Fruit fly (Drosophila melanogaster) whole organism, embryonic: ENCODE results near the gene hop.
A peak's percentile ranks its signal among the peaks of the same experiment; 100 is the strongest.

Experiments used
- ATbp ChIP-seq: fragments of 200-800 bp; sonication (Bioruptor generic); optimal IDR thresholded peaks from 2 replicates; lab custom pipeline; 2017; ENCODE audit warnings: missing biosample characterization, mild to moderate bottlenecking, missing genetic modification characterization, missing genetic modification reagents
- Aef1 ChIP-seq: fragments of 200-800 bp; sonication (Bioruptor generic); IDR thresholded peaks from 3 replicates; pipeline ENCODE4 v1.3.6; 2022; ENCODE audit warnings: missing biosample characterization, missing genetic modification characterization
- Asciz ChIP-seq: fragments of 200-800 bp; sonication (Bioruptor generic); optimal IDR thresholded peaks from 2 replicates; lab custom pipeline; 2017; ENCODE audit warnings: missing biosample characterization, mild to moderate bottlenecking, missing genetic modification characterization, missing genetic modification reagents
- Awh ChIP-seq: fragments of 200-800 bp; sonication (Bioruptor generic); IDR thresholded peaks from 2 replicates; pipeline ENCODE4, ENCODE4 v1.3.6; 2022; ENCODE audit warnings: missing biosample characterization, missing genetic modification characterization
- Bteb2 ChIP-seq: fragments of 200-800 bp; sonication (Bioruptor generic); optimal IDR thresholded peaks from 2 replicates; lab custom pipeline; 2016; ENCODE audit warnings: missing biosample characterization, missing genetic modification characterization
- C15 ChIP-seq: fragments of 200-800 bp; sonication (Bioruptor generic); IDR thresholded peaks from 3 replicates; pipeline ENCODE4 v1.3.6; 2022; ENCODE audit warnings: missing biosample characterization, missing genetic modification characterization
- CG11696 ChIP-seq: fragments of 200-800 bp; sonication (Bioruptor generic); IDR thresholded peaks from 2 replicates; pipeline ENCODE4 v1.3.6; 2022; ENCODE audit warnings: missing biosample characterization, missing genetic modification characterization
- CG12391 ChIP-seq: fragments of 200-800 bp; sonication (Bioruptor generic); optimal IDR thresholded peaks from 3 replicates; lab custom pipeline; 2018; ENCODE audit warnings: missing biosample characterization, mild to moderate bottlenecking, missing genetic modification characterization, moderate library complexity
- CG13424 ChIP-seq: fragments of 200-800 bp; sonication (Bioruptor generic); optimal IDR thresholded peaks from 2 replicates; lab custom pipeline; 2019; ENCODE audit warnings: missing biosample characterization, mild to moderate bottlenecking, missing genetic modification characterization, moderate library complexity
- CG13624 ChIP-seq: fragments of 200-800 bp; sonication (Bioruptor generic); optimal IDR thresholded peaks from 2 replicates; lab custom pipeline; 2016; ENCODE audit warnings: missing biosample characterization, missing genetic modification characterization
- CG15601 ChIP-seq: fragments of 200-800 bp; sonication (Bioruptor generic); optimal IDR thresholded peaks from 3 replicates; lab custom pipeline; 2019; ENCODE audit warnings: missing biosample characterization, mild to moderate bottlenecking, missing genetic modification characterization, moderate library complexity
- CG1647 ChIP-seq: fragments of 200-800 bp; sonication (Bioruptor generic); optimal IDR thresholded peaks from 3 replicates; lab custom pipeline; 2016; ENCODE audit warnings: missing biosample characterization, missing genetic modification characterization
- CG17186 ChIP-seq: fragments of 200-800 bp; sonication (Bioruptor generic); optimal IDR thresholded peaks from 3 replicates; lab custom pipeline; 2017; ENCODE audit warnings: missing biosample characterization, missing genetic modification reagents, missing genetic modification characterization
- CG17328 ChIP-seq: fragments of 200-800 bp; sonication (Bioruptor generic); IDR thresholded peaks from 2 replicates; pipeline ENCODE4 v1.3.6; 2022; ENCODE audit warnings: missing biosample characterization, missing genetic modification characterization
- CG2199 ChIP-seq: fragments of 200-800 bp; sonication (Bioruptor generic); IDR thresholded peaks from 3 replicates; pipeline ENCODE4 v1.3.6; 2022; ENCODE audit warnings: missing biosample characterization, missing genetic modification characterization
- CG3726 ChIP-seq: fragments of 200-800 bp; sonication (Bioruptor generic); IDR thresholded peaks from 3 replicates; pipeline ENCODE4, ENCODE4 v1.3.6; 2022; ENCODE audit warnings: missing biosample characterization, missing genetic modification characterization
- CG6254 ChIP-seq: fragments of 200-800 bp; sonication (Bioruptor generic); optimal IDR thresholded peaks from 3 replicates; lab custom pipeline; 2017; ENCODE audit warnings: mild to moderate bottlenecking, missing biosample characterization, missing genetic modification reagents, missing genetic modification characterization
- CG7357 ChIP-seq: fragments of 200-800 bp; sonication (Bioruptor generic); IDR thresholded peaks from 3 replicates; pipeline ENCODE4 v1.3.6; 2022; ENCODE audit warnings: missing biosample characterization, missing genetic modification characterization
- CG7839 ChIP-seq: fragments of 200-800 bp; sonication (Bioruptor generic); optimal IDR thresholded peaks from 3 replicates; lab custom pipeline; 2018; ENCODE audit warnings: missing biosample characterization, mild to moderate bottlenecking, missing genetic modification characterization, moderate library complexity
- CG8359 ChIP-seq: fragments of 200-800 bp; sonication (Bioruptor generic); optimal IDR thresholded peaks from 2 replicates; lab custom pipeline; 2017; ENCODE audit warnings: missing biosample characterization, mild to moderate bottlenecking, missing genetic modification characterization, borderline replicate concordance
- CG8478 ChIP-seq: fragments of >200 bp; optimal IDR thresholded peaks from 2 replicates; lab custom pipeline; 2018
- CG9817 ChIP-seq: fragments of 200-800 bp; sonication (Bioruptor generic); optimal IDR thresholded peaks from 2 replicates; lab custom pipeline; 2018; ENCODE audit warnings: missing biosample characterization, mild to moderate bottlenecking, missing genetic modification characterization, moderate library complexity
- CTCF ChIP-seq: fragments of 200-800 bp; sonication (Bioruptor generic); optimal IDR thresholded peaks from 2 replicates; lab custom pipeline; 2017; ENCODE audit warnings: missing biosample characterization, mild to moderate bottlenecking, missing genetic modification characterization, moderate library complexity
- Fer3 ChIP-seq: fragments of 200-800 bp; sonication (Bioruptor generic); optimal IDR thresholded peaks from 2 replicates; lab custom pipeline; 2018; ENCODE audit warnings: missing biosample characterization, mild to moderate bottlenecking, missing genetic modification characterization, moderate library complexity
- Gug ChIP-seq: fragments of 200-800 bp; sonication (Bioruptor generic); IDR thresholded peaks from 4 replicates; pipeline ENCODE4 v1.3.6; 2022; ENCODE audit warnings: missing biosample characterization, missing genetic modification characterization
- Hr3 ChIP-seq: fragments of 200-800 bp; sonication (Bioruptor generic); optimal IDR thresholded peaks from 3 replicates; lab custom pipeline; 2016; ENCODE audit warnings: missing biosample characterization, missing genetic modification characterization
- Nf-YA ChIP-seq: fragments of 200-800 bp; sonication (Bioruptor generic); IDR thresholded peaks from 2 replicates; pipeline ENCODE4 v1.3.6; 2022; ENCODE audit warnings: missing biosample characterization, missing genetic modification characterization
- PHDP ChIP-seq: fragments of 200-800 bp; sonication (Bioruptor generic); optimal IDR thresholded peaks from 3 replicates; lab custom pipeline; 2018; ENCODE audit warnings: missing biosample characterization, mild to moderate bottlenecking, missing genetic modification characterization, moderate library complexity
- Pdp1 ChIP-seq, 2 experiments: fragments of 200-800 bp; sonication (Bioruptor generic); optimal IDR thresholded peaks; 3 replicates each; lab custom pipeline; 2016; ENCODE audit warnings: missing biosample characterization in 2 of 2, missing genetic modification characterization in 2 of 2, mild to moderate bottlenecking in 1 of 2, moderate library complexity in 1 of 2
- Ptx1 ChIP-seq: fragments of 200-800 bp; sonication (Bioruptor generic); IDR thresholded peaks from 2 replicates; pipeline ENCODE4 v1.3.6; 2022; ENCODE audit warnings: missing biosample characterization, missing genetic modification characterization
- Spps ChIP-seq: fragments of 200-800 bp; sonication (Bioruptor generic); optimal IDR thresholded peaks from 2 replicates; lab custom pipeline; 2018; ENCODE audit warnings: missing biosample characterization, mild to moderate bottlenecking, missing genetic modification characterization
- Ssrp ChIP-seq: fragments of 200-800 bp; sonication (Bioruptor generic); optimal IDR thresholded peaks from 2 replicates; lab custom pipeline; 2018; ENCODE audit warnings: missing biosample characterization, mild to moderate bottlenecking, missing genetic modification characterization, moderate library complexity
- Usf ChIP-seq: fragments of 200-800 bp; sonication (Bioruptor generic); optimal IDR thresholded peaks from 2 replicates; lab custom pipeline; 2017; ENCODE audit warnings: missing genotype, missing biosample characterization, missing genetic modification characterization
- bowl ChIP-seq: fragments of 200-800 bp; sonication (Bioruptor generic); IDR thresholded peaks from 2 replicates; pipeline ENCODE4 v1.3.6; 2022; ENCODE audit warnings: missing biosample characterization, missing genetic modification characterization
- br ChIP-seq: fragments of >200 bp; optimal IDR thresholded peaks from 2 replicates; lab custom pipeline; 2017
- cato ChIP-seq: fragments of 200-800 bp; sonication (Bioruptor generic); optimal IDR thresholded peaks from 2 replicates; lab custom pipeline; 2016; ENCODE audit warnings: missing biosample characterization, missing genetic modification characterization, borderline replicate concordance
- corto ChIP-seq: fragments of 200-800 bp; sonication (Bioruptor generic); optimal IDR thresholded peaks from 2 replicates; lab custom pipeline; 2016; ENCODE audit warnings: missing biosample characterization, mild to moderate bottlenecking, missing genetic modification characterization, moderate library complexity
- esg ChIP-seq: fragments of 200-800 bp; sonication (Bioruptor generic); conservative IDR thresholded peaks from 2 replicates; pipeline ENCODE4 v1.3.6; 2022; ENCODE audit warnings: missing biosample characterization, missing genetic modification characterization
- grau ChIP-seq: fragments of 200-800 bp; optimal IDR thresholded peaks from 3 replicates; lab custom pipeline; 2019; ENCODE audit warnings: missing biosample characterization, mild to moderate bottlenecking, missing genetic modification characterization, moderate library complexity
- gsb ChIP-seq: fragments of 200-800 bp; sonication (Bioruptor generic); IDR thresholded peaks from 2 replicates; pipeline ENCODE4 v1.3.6; 2022; ENCODE audit warnings: missing biosample characterization, missing genetic modification characterization
- jigr1 ChIP-seq: fragments of 200-800 bp; sonication (Bioruptor generic); IDR thresholded peaks from 3 replicates; pipeline ENCODE4 v1.3.6; 2022; ENCODE audit warnings: missing biosample characterization, missing genetic modification characterization
- lilli ChIP-seq: fragments of 200-800 bp; sonication (Bioruptor generic); optimal IDR thresholded peaks from 3 replicates; lab custom pipeline; 2016; ENCODE audit warnings: missing biosample characterization, missing genetic modification characterization
- lmd ChIP-seq: fragments of 200-800 bp; sonication (Bioruptor generic); IDR thresholded peaks from 2 replicates; pipeline ENCODE4 v1.3.6; 2022; ENCODE audit warnings: missing biosample characterization, missing genetic modification characterization
- maf-S ChIP-seq: fragments of 200-800 bp; sonication (Bioruptor generic); optimal IDR thresholded peaks from 2 replicates; lab custom pipeline; 2016; ENCODE audit warnings: missing biosample characterization, missing genetic modification characterization
- nau ChIP-seq: fragments of 200-800 bp; sonication (Bioruptor generic); optimal IDR thresholded peaks from 3 replicates; lab custom pipeline; 2017; ENCODE audit warnings: missing biosample characterization, mild to moderate bottlenecking, missing genetic modification characterization, missing genetic modification reagents
- sc ChIP-seq, 3 experiments: fragments of >200 bp in 2 of 3; fragments of 200-800 bp in 1 of 3; sonication (Bioruptor generic) in 1 of 3; optimal IDR thresholded peaks; 2 replicates in 2 of 3; 3 replicates in 1 of 3; lab custom pipeline; 2017; ENCODE audit warnings: mild to moderate bottlenecking in 1 of 3, missing biosample characterization in 1 of 3, missing genetic modification characterization in 1 of 3, missing genetic modification reagents in 1 of 3
- sima ChIP-seq: fragments of 200-800 bp; sonication (Bioruptor generic); optimal IDR thresholded peaks from 2 replicates; lab custom pipeline; 2016; ENCODE audit warnings: missing biosample characterization, missing genetic modification characterization
- sqz ChIP-seq: fragments of 200-800 bp; sonication (Bioruptor generic); optimal IDR thresholded peaks from 3 replicates; lab custom pipeline; 2018; ENCODE audit warnings: missing biosample characterization, mild to moderate bottlenecking, missing genetic modification characterization
- trem ChIP-seq: fragments of 200-800 bp; optimal IDR thresholded peaks from 3 replicates; lab custom pipeline; 2019; ENCODE audit warnings: missing biosample characterization, mild to moderate bottlenecking, missing genetic modification characterization, moderate library complexity

Gene hop

DNA sequence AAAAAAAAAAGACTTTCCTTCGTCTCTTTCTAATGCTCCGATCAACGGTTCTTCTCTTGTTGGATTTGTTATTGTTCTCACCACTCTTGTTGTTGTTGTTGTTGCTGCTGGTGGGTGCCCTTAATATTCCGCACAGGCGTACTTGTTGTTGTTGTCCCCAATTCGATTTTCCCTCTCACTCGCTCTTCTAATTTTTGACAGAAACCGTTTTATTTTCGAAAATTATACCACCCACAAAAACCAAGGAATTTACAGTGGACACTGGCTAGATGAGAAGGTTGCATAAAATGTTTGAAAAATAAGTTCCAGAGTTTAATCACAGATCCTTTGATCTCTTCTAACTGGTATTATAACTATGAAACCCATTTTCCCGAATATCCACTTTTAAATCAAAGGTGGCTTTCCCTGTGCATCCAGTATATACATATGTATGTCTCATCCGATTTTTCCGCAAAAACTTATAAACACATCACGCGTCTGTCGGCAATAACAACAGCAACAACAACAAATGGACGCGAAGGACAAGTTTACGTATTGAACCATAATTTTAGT, 23.5 kb upstream of the hop start (continued):
- TF ChIP-seq Hr3 (GFP tag; lab: Kevin White, UChicago) (no peak), CG12391 (peak; percentile 5), CG13424 (tag; lab: Kevin White, UChicago) (peak; percentile 44), CTCF (no peak), CG9817 (tag; lab: Kevin White, UChicago) (peak; percentile 64), C15 (GFP tag; lab: Robert Waterston, UW) (no peak), Usf (GFP tag; lab: Kevin White, UChicago) (no peak), CG17328 (GFP tag; lab: Robert Waterston, UW) (peak; percentile 45; the same call in 1 of the 2 replicates), CG7357 (GFP tag; lab: Robert Waterston, UW) (peak; percentile 53; the same call in 2 of the 3 replicates), Fer3 (tag; lab: Kevin White, UChicago) (peak; percentile 57), sima (no peak), lmd (peak; percentile 73; the same call in 1 of the 2 replicates), Ssrp (tag; lab: Kevin White, UChicago) (no peak), CG1647 (GFP tag; lab: Kevin White, UChicago) (no peak), CG3726 (GFP tag; lab: Robert Waterston, UW) (0 out of 3 replicates have a peak, but pooled peaks have one; percentile 52), Aef1 (GFP tag; lab: Robert Waterston, UW) (peak; percentile 60)

DNA sequence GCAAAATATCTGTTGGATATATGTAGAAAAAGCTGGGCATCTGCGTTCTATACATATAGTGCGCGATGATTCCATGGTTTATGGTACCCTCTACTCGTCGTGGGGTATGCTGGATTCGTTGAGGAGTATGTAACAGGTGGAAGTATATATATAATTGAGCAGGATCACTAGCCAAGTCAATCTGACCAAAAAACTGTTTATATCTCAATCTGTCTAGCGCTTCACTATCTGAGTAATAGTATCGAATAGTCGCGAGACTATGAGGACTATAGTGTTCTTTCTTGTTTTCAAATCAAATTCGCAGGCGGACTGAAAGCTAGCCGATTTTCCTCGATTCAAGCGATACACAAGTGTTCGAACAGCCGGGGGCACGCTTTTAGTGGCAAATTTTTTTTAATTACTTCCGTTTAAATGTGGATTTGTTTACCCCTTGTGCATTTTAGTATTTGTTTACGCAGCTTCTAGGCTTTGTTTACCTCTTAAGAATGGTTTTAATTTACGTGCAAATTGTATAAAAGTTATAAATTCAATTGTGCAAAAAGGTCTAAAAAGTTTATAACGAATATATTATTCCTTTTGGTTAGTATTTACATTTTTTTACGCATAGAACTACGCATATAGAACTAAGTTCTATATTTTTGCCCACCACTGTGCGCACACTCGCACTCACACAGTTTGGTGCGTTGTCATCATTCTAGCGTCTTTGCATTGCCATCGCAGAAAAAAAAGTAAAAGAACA, 22.9 kb upstream of the hop start:
- TF ChIP-seq trem (tag; lab: Kevin White, UChicago) (peak; percentile 12), gsb (GFP tag; lab: Robert Waterston, UW) (peak; percentile 64), corto (GFP tag; lab: Kevin White, UChicago) (no peak), Pdp1 (GFP tag; optimal IDR thresholded peaks at IDR 0.05; lab: Kevin White, UChicago) (peak; percentile 54 to 77), br (lab: Kevin White, UChicago) (no peak), CG15601 (tag; lab: Kevin White, UChicago) (peak; percentile 55), cato (GFP tag; lab: Kevin White, UChicago) (peak; percentile 44), Ptx1 (peak; percentile 87), Gug (GFP tag; lab: Robert Waterston, UW) (peak; percentile 79), bowl (peak; percentile 77), grau (peak; percentile 78), Bteb2 (GFP tag; lab: Kevin White, UChicago) (peak; percentile 62), CG7839 (peak; percentile 85), maf-S (GFP tag; lab: Kevin White, UChicago) (peak; percentile 63), lilli (GFP tag; lab: Kevin White, UChicago) (peak; percentile 86), esg (GFP tag; lab: Robert Waterston, UW) (peak; percentile 79), sc (optimal IDR thresholded peaks at IDR 0.05; lab: Kevin White, UChicago) (no peak), sc (GFP tag; optimal IDR thresholded peaks at IDR 0.05; lab: Kevin White, UChicago) (peak; percentile 52), Nf-YA (GFP tag; lab: Robert Waterston, UW) (peak; percentile 38; the same call in 1 of the 2 replicates), Awh (GFP tag; lab: Robert Waterston, UW) (peak; percentile 83), ATbp (peak; percentile 54), CG6254 (GFP tag; lab: Kevin White, UChicago) (peak; percentile 55), sqz (GFP tag; lab: Kevin White, UChicago) (peak; percentile 43), CG17186 (no peak), PHDP (tag; lab: Kevin White, UChicago) (peak; percentile 77), CG8359 (GFP tag; lab: Kevin White, UChicago) (peak; percentile 20), CG11696 (peak; percentile 79), CG8478 (lab: Kevin White, UChicago) (no peak), CG13624 (peak; percentile 85), jigr1 (0 out of 3 replicates have a peak, but pooled peaks have one; percentile 18), nau (GFP tag; lab: Kevin White, UChicago) (peak; percentile 34), Asciz (GFP tag; lab: Kevin White, UChicago) (peak; percentile 71), CG2199 (GFP tag; lab: Robert Waterston, UW) (peak; percentile 77; the same call in 2 of the 3 replicates), Spps (tag; lab: Kevin White, UChicago) (no peak)
